Worm (Caenorhabditis elegans): ENCODE data around the gene ugt-67.

ce11 chrV:4881377-4881776 lies 19.8 kb upstream of the ugt-67 start, which contains the start of gene str-32:
- no peak for TF ChIP-seq C04F5.9 (tag; optimal IDR thresholded peaks at IDR 0.05)
- no peak for TF ChIP-seq egl-27 (tag; optimal IDR thresholded peaks at IDR 0.05)
- no peak for TF ChIP-seq ama-1 (optimal IDR thresholded peaks at IDR 0.05)
- no peak for TF ChIP-seq zag-1 (tag; optimal IDR thresholded peaks at IDR 0.05)
- no peak for TF ChIP-seq unc-62 (GFP tag; optimal IDR thresholded peaks at IDR 0.05)
- no peak for TF ChIP-seq egl-13 (tag; optimal IDR thresholded peaks at IDR 0.05)
- no peak for TF ChIP-seq lin-39 (tag; optimal IDR thresholded peaks at IDR 0.05)
- no peak for TF ChIP-seq snu-23 (GFP tag; optimal IDR thresholded peaks at IDR 0.05)
- TF ChIP-seq blmp-1 (tag; optimal IDR thresholded peaks at IDR 0.05) = no peak

All from whole organism, L1 larva.